Worm (Caenorhabditis elegans) whole organism, midembryonic: ENCODE measurements around the gene F12E12.6.

Experiments used
- T22C8.4 ChIP-seq: fragments of 200-800 bp; sonication (Bioruptor generic); IDR thresholded peaks from 2 replicates; pipeline ENCODE4 v1.3.6; 2022; ENCODE audit warnings: missing genetic modification characterization, missing compliant biosample characterization
- flt-1 ChIP-seq: fragments of 200-800 bp; sonication (Bioruptor generic); IDR thresholded peaks from 2 replicates; pipeline ENCODE4 v1.3.6; 2022; ENCODE audit warnings: missing genetic modification characterization, missing compliant biosample characterization
- klf-2 ChIP-seq: fragments of 200-800 bp; sonication (Bioruptor generic); conservative IDR thresholded peaks from 2 replicates; pipeline ENCODE4 v1.3.6; 2022; ENCODE audit warnings: missing genetic modification reagents, missing genetic modification characterization, missing compliant biosample characterization
- ztf-29 ChIP-seq: fragments of 200-800 bp; sonication (Bioruptor generic); IDR thresholded peaks from 2 replicates; pipeline ENCODE4 v1.3.6; 2022; ENCODE audit warnings: missing genetic modification reagents, missing genetic modification characterization, missing compliant biosample characterization

- TF ChIP-seq klf-2 (GFP tag; lab: Robert Waterston, UW) (no peak), flt-1 (GFP tag; lab: Robert Waterston, UW) (no peak), ztf-29 (no peak), T22C8.4 (GFP tag; lab: Robert Waterston, UW) (no peak)
These were observed 20.3 kb downstream of the F12E12.6 start, which contains the start of gene srh-99 for ce11 chrII:3716455-3716854.
